Fruit fly (Drosophila melanogaster): Measurements from ENCODE around the gene CG33658.

DNA sequence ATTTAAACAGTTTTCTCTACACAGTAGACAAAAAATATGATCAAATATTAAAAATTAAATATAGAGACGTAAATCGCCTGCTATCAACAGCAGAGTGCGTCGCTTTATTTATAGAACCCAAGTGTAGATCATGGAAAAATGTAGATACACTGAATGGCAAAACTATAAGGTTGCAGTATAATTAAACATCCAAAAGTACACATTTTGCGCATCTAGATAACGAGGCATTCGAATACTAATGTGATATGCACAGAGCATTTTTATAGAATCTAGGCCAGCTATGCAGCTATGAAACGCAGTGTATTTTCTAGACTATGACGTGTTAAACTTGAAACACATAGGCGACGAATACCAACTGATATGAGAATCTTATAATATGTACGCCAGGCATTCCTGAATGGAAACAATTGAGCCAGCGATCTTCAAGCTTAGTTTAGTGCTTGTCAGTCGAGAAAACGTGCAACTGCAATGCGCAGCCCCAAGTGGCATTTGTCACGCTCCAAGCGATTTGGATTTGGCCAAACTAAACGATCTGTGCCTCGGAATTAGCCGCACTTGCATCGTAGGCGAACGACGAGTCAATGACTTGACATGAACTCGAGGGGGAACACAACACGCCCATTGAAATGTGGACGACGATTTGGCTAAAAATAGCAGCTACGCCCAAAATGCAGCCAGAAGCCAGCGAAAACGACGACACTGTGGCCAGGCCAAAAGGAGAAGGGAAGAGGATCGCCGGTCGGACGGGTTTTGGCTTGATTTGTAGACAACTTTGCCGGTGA, 29.9 kb downstream of the CG33658 start:
- TF ChIP-seq Hnf4 (GFP tag; optimal IDR thresholded peaks at IDR 0.05) (peak; percentile 94), N (GFP tag; optimal IDR thresholded peaks at IDR 0.05) (no peak), pan (optimal IDR thresholded peaks at IDR 0.05) (no peak), Myc (optimal IDR thresholded peaks at IDR 0.05) (no peak)

Data from whole organism, wandering third instar larva.